Worm (Caenorhabditis elegans): ENCODE results near the gene R07B1.11.

The R07B1.11 gene

ce11 chrX:9837989-9838541, 18.7 kb upstream of the R07B1.11 start, which contains the start of gene ipla-2:
ipla-2 (minus strand) TSS chrX:9838039.
- TF ChIP-seq nfya-1 (tag; optimal IDR thresholded peaks at IDR 0.05) (peak; percentile 6), ets-4 (tag; optimal IDR thresholded peaks at IDR 0.05) (no peak), ceh-34 (tag; optimal IDR thresholded peaks at IDR 0.05) (no peak), ceh-18 (tag; optimal IDR thresholded peaks at IDR 0.05) (peak; percentile 20), K02D7.2 (tag; optimal IDR thresholded peaks at IDR 0.05) (no peak), unc-42 (tag; optimal IDR thresholded peaks at IDR 0.05) (peak; percentile 87), ceh-31 (tag; optimal IDR thresholded peaks at IDR 0.05) (peak; percentile 64), hlh-30 (tag; optimal IDR thresholded peaks at IDR 0.05; ENCODE audit: insufficient read depth) (peak; percentile 95), unc-55 (GFP tag; optimal IDR thresholded peaks at IDR 0.05) (peak; percentile 34), fkh-10 (GFP tag; optimal IDR thresholded peaks at IDR 0.05) (no peak), ahr-1 (tag; optimal IDR thresholded peaks at IDR 0.05) (no peak), tbx-2 (tag; optimal IDR thresholded peaks at IDR 0.05) (peak; percentile 21), ceh-9 (tag; optimal IDR thresholded peaks at IDR 0.05) (no peak), fax-1 (tag; optimal IDR thresholded peaks at IDR 0.05) (no peak), Y22D7AL.16 (tag; optimal IDR thresholded peaks at IDR 0.05) (no peak)

DNA sequence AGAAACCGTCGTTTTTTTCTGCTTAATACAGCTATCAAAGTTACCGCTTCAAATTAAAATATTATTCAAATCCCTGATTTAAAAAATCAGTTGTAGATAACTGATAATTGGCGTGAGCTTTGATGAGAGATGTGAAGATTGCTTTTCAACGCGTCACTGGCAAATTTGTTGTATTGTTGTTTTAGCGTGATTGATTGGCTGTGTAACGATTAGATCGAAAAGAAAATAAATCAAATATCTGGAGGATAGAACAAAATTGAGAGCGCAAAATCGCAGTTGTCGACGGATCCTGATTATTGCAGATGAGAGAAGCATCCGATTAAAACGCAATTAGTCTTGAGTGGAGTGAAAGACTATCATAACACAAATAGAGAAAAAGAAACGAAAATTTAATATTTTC, 15.9 kb upstream of the R07B1.11 start:
- TF ChIP-seq che-1 (tag; optimal IDR thresholded peaks at IDR 0.05) (no peak), unc-55 (GFP tag; optimal IDR thresholded peaks at IDR 0.05) (peak; percentile 65), pha-4 (tag; optimal IDR thresholded peaks at IDR 0.05) (no peak), lim-6 (tag; optimal IDR thresholded peaks at IDR 0.05) (no peak), pha-2 (tag; optimal IDR thresholded peaks at IDR 0.05) (no peak), ceh-34 (tag; optimal IDR thresholded peaks at IDR 0.05) (no peak), ceh-48 (tag; optimal IDR thresholded peaks at IDR 0.05) (no peak), fkh-6 (tag; optimal IDR thresholded peaks at IDR 0.05) (no peak)

DNA sequence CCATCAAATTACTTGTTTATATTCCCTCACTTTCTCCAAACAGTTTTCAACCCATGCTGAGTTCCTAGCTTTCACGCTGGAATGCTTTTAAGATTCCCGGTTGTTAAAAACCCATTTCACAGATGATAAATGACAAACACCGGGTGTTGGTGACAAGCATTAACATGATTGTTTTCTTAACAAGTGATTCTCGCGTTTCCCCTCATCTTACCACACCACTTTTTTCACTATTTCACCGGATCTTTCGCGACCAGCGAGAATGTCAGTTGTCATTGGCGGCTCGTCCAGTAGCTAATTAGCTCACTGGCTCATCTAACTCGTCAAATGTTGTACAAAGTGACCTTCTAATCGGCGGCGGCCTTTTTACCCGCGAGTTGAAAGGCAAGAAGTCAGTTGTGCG, 14.6 kb upstream of the R07B1.11 start:
- TF ChIP-seq ceh-18 (tag; optimal IDR thresholded peaks at IDR 0.05) = no peak
- peak; percentile 13 for TF ChIP-seq rnt-1 (tag; optimal IDR thresholded peaks at IDR 0.05)

DNA sequence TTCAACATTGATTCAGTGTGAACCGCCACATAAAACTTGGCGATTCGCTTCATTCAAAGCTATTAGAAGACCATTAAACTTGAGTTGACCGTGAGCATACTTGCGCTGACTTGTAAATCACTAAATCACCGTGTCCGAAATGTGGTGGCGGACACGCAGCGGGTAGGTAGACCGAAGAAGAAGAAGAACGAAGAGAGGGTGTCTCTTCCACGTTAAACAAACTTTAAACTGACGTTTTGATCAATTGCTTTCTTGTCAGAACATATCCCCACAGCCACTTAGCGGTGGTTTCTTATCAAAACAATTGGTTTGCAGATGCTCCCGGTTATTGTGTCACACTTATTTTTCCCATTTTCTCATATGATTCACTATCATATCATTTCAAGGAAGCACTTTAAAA, 13.2 kb upstream of the R07B1.11 start:
- TF ChIP-seq ztf-16 (tag; optimal IDR thresholded peaks at IDR 0.05) (no peak), pag-3 (tag; optimal IDR thresholded peaks at IDR 0.05; ENCODE audit: borderline replicate concordance) (no peak), fax-1 (tag; optimal IDR thresholded peaks at IDR 0.05) (no peak), ceh-31 (tag; optimal IDR thresholded peaks at IDR 0.05) (no peak), unc-55 (GFP tag; optimal IDR thresholded peaks at IDR 0.05) (peak; percentile 53), Y22D7AL.16 (tag; optimal IDR thresholded peaks at IDR 0.05) (no peak)

ce11 chrX:9845916-9846315, 10.8 kb upstream of the R07B1.11 start:
- TF ChIP-seq nfya-1 (tag; optimal IDR thresholded peaks at IDR 0.05) (peak; percentile 27), unc-55 (GFP tag; optimal IDR thresholded peaks at IDR 0.05) (peak; percentile 14), odd-2 (tag; optimal IDR thresholded peaks at IDR 0.05) (no peak)

ce11 chrX:9846975-9847374, 9.7 kb upstream of the R07B1.11 start, which contains the start of gene vab-15:
vab-15 (plus strand) TSS chrX:9847275.
- no peak for TF ChIP-seq K02D7.2 (tag; optimal IDR thresholded peaks at IDR 0.05)
- no peak for TF ChIP-seq hlh-13 (GFP tag; optimal IDR thresholded peaks at IDR 0.05)

DNA sequence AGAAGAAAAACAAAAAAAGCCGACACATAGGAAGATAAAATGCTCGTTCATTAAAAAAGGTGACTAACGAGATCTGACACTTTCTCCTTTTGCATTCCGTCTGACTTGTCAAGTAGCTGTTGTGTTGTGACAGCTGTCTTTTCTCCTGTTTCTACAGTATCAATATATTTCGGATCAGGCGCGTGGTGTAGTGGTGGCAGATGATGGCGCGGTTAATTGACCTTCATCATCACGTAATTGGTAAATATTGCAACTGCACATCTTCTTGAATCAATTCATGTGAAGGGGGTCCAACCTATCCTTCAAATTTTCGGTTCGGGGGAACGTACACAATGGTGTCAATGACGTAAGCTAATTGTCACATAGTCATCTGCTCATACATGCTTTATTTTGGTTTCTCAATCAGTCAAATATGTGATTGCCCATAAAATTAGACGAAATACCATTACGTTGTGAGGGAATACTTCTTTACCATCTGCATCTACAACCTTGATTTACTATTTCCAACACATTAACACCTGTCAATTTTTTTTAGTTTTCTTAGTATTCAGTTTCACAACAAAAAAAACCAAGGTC, 8.4 kb upstream of the R07B1.11 start:
- TF ChIP-seq hlh-15 (tag; optimal IDR thresholded peaks at IDR 0.05) (no peak), ceh-22 (tag; optimal IDR thresholded peaks at IDR 0.05) (no peak), sox-2 (GFP tag; IDR thresholded peaks at IDR 0.05) (no peak), ceh-2 (tag; optimal IDR thresholded peaks at IDR 0.05) (no peak), ceh-18 (tag; optimal IDR thresholded peaks at IDR 0.05) (no peak), mec-3 (tag; optimal IDR thresholded peaks at IDR 0.05; ENCODE audit: borderline replicate concordance) (no peak)

All from whole organism, late embryonic.